Fruit fly (Drosophila melanogaster) whole organism: Measurements from ENCODE around the gene CG31676.

Experiments
- CG8478 ChIP-seq: fragments of >200 bp; optimal IDR thresholded peaks from 2 replicates; lab custom pipeline; 2018; ENCODE audit warnings: inconsistent platforms
- psq ChIP-seq: fragments of >200 bp; optimal IDR thresholded peaks from 2 replicates; lab custom pipeline; 2017

DNA sequence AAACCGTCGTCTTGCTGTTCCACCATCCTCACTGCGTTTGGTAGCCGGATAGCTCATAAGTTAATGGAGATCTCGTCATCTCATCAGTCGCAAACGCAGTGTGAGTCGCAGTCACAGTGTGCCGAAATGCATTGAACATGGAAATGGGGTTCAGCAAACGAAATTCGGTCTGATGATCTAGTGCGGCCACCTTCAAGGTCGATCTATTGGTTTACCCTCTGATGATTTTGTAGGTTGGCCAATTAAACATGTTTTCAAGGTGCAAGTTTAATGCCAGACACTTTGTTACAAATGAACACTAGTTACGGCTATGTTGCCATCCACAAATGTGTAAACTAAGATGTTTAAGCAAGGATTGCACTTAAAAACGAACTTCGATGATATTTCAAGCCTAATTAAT is 37.7 kb upstream of the CG31676 start:
- TF ChIP-seq psq (lab: Kevin White, UChicago) (no peak), CG8478 (lab: Kevin White, UChicago) (no peak)
